Worm (Caenorhabditis elegans) whole organism, late embryonic: ENCODE measurements around the gene D1054.9.
A peak's percentile ranks its signal among the peaks of the same experiment; 100 is the strongest.

ENCODE experiments used
- C38D4.7 ChIP-seq: fragments of 200-800 bp; sonication (Bioruptor generic); optimal IDR thresholded peaks from 2 replicates; lab custom pipeline; 2018; ENCODE audit warnings: mild to moderate bottlenecking, missing genetic modification characterization, moderate library complexity, missing compliant biosample characterization
- K09A11.1 ChIP-seq: sonication (generic microtip); optimal IDR thresholded peaks from 2 replicates; lab custom pipeline; 2017; ENCODE audit warnings: antibody characterized with exemption, mild to moderate bottlenecking, missing genetic modification characterization, missing compliant biosample characterization; ENCODE audit not compliant: insufficient read depth
- ama-1 ChIP-seq: fragments of 150-350 bp; optimal IDR thresholded peaks from 2 replicates; lab custom pipeline; 2014
- ceh-48 ChIP-seq: sonication (generic microtip); optimal IDR thresholded peaks from 2 replicates; lab custom pipeline; 2016; ENCODE audit warnings: missing genetic modification characterization, inconsistent platforms, missing compliant biosample characterization
- dmd-4 ChIP-seq: sonication (generic microtip); optimal IDR thresholded peaks from 2 replicates; lab custom pipeline; 2016; ENCODE audit warnings: borderline replicate concordance, missing genetic modification characterization, missing compliant biosample characterization
- lin-11 ChIP-seq: fragments of 200-800 bp; sonication (Bioruptor generic); optimal IDR thresholded peaks from 2 replicates; lab custom pipeline; 2018; ENCODE audit warnings: mild to moderate bottlenecking, missing genetic modification characterization, missing compliant biosample characterization
- nfya-1 ChIP-seq: sonication (generic microtip); optimal IDR thresholded peaks from 2 replicates; lab custom pipeline; 2017; ENCODE audit warnings: missing genetic modification characterization, mild to moderate bottlenecking, missing compliant biosample characterization, antibody characterized with exemption, moderate library complexity
- nhr-11 ChIP-seq: fragments of 150-350 bp; optimal IDR thresholded peaks from 2 replicates; lab custom pipeline; 2014; ENCODE audit warnings: missing biosample characterization, missing genetic modification characterization
- odd-2 ChIP-seq: sonication (generic microtip); optimal IDR thresholded peaks from 2 replicates; lab custom pipeline; 2017; ENCODE audit warnings: antibody characterized with exemption, mild to moderate bottlenecking, missing genetic modification characterization, missing compliant biosample characterization
- pqm-1 ChIP-seq: sonication (generic microtip); optimal IDR thresholded peaks from 2 replicates; lab custom pipeline; 2016; ENCODE audit warnings: missing genetic modification characterization, missing compliant biosample characterization
- rnt-1 ChIP-seq: sonication (generic microtip); optimal IDR thresholded peaks from 2 replicates; lab custom pipeline; 2016; ENCODE audit warnings: missing genetic modification characterization, missing compliant biosample characterization
- unc-42 ChIP-seq: sonication (generic microtip); optimal IDR thresholded peaks from 2 replicates; lab custom pipeline; 2016; ENCODE audit warnings: missing genotype, missing genetic modification characterization, missing compliant biosample characterization
- unc-55 ChIP-seq: sonication (generic microtip); optimal IDR thresholded peaks from 2 replicates; lab custom pipeline; 2017; ENCODE audit warnings: missing biosample characterization, missing genetic modification reagents, missing genetic modification characterization

DNA sequence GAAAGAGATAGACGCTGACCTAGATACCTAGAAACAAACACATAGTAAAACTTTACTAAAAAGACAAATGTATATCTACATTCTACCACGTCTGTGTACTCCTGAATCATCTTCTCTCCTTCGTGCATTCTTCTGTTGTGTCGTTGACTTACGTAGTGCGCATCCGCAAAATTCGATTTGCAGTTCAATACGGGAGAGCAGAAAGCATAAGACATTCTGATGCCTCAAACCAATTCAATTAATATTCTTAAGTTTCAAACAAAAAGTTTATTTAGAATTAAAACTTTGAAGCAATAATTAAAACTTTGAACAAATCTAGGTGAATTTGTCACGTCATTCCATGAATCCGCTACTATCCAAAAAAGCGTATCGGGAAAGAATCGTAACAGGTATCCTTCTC is 26.0 kb upstream of the D1054.9 start:
- TF ChIP-seq nhr-11 (no peak), nfya-1 (tag; lab: Kevin White, UChicago) (no peak), odd-2 (tag; lab: Kevin White, UChicago) (no peak), unc-42 (tag; lab: Kevin White, UChicago) (peak; percentile 88), dmd-4 (tag; lab: Kevin White, UChicago) (no peak), C38D4.7 (GFP tag; lab: Kevin White, UChicago) (no peak), K09A11.1 (no peak), unc-55 (GFP tag; lab: Kevin White, UChicago) (no peak), rnt-1 (tag; lab: Kevin White, UChicago) (no peak), ceh-48 (tag; lab: Kevin White, UChicago) (no peak), pqm-1 (tag; lab: Kevin White, UChicago) (no peak), ama-1 (no peak), lin-11 (tag; lab: Kevin White, UChicago) (no peak)
